Fruit fly (Drosophila melanogaster) whole organism: Measurements from ENCODE around the gene Cpsf5.

ENCODE experiments used
- CG8478 ChIP-seq: fragments of >200 bp; optimal IDR thresholded peaks from 2 replicates; lab custom pipeline; 2018; ENCODE audit warnings: inconsistent platforms
- EcR ChIP-seq, 2 experiments: fragments of >200 bp; optimal IDR thresholded peaks; 2 replicates each; lab custom pipeline; 2017; ENCODE audit warnings: missing biosample characterization in 2 of 2, missing genetic modification characterization in 2 of 2, missing genetic modification reagents in 2 of 2
- psq ChIP-seq: fragments of >200 bp; optimal IDR thresholded peaks from 2 replicates; lab custom pipeline; 2017

dm6 chr3L:9422636-9423419, 12.0 kb downstream of the Cpsf5 start, which contains the start of gene aay:
- no peak for TF ChIP-seq psq (lab: Kevin White, UChicago)
- TF ChIP-seq CG8478 (lab: Kevin White, UChicago): no peak
- TF ChIP-seq EcR (GFP tag; optimal IDR thresholded peaks at IDR 0.05; lab: Kevin White, UChicago): no peak
